Worm (Caenorhabditis elegans) whole organism, dauer: ENCODE results near the gene pms-2.

Source experiments
- unc-62 ChIP-seq: sonication (generic microtip); optimal IDR thresholded peaks from 2 replicates; lab custom pipeline; 2017; ENCODE audit warnings: missing biosample characterization, missing genetic modification reagents, missing genetic modification characterization

Gene pms-2

ce11 chrV:11535504-11536062 is 34.8 kb downstream of the pms-2 start:
- no peak for TF ChIP-seq unc-62 (GFP tag; lab: Kevin White, UChicago)

- TF ChIP-seq unc-62 (GFP tag; lab: Kevin White, UChicago), result no peak
Observed at ce11 chrV:11534495-11535189, 35.8 kb downstream of the pms-2 start.

DNA sequence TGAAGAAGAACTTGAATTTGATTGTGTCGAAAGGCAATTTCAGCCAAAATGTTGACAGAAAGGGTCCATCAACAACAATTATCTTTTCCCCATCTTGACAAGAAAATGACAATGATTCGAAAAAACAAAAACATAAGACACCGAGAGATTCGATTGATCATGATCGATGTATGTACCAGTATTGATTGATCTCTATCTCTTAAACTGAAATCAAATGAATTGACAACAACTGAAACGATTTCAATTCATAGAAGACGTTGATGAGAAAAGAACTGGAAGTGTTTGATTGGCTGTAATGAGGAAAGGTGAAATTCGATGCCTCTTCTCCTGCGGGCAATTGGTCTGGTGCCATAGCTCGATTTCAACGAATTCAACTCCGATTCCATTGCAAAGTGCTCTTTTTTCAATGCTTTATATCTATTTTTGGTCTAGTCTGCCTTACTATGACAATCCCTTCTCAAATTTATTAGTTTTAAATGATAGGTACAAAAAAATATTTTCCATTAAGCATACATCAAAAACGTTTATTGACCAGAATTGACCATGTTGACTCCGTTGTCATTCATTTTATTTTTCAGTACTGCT is 36.9 kb downstream of the pms-2 start:
- TF ChIP-seq unc-62 (GFP tag; lab: Kevin White, UChicago), result no peak

DNA sequence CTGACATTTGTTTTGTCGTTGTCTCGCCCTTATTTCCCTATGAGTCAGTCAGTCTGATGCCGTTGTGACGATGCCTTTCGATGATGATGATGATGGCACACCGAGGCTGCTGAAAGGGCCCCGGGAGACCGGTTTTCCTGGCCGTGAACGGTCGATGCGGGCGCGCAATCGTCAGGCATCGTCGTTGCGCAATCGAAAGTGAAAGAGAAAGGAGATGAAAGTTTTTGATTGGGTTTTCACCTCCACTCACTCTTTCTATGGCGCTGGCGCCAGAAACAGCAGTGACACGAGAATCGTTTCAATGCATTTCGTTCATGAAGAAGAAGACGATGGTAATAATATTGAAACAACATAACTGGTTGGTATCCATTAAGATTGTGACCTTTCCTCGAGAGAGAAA is 37.4 kb downstream of the pms-2 start:
- TF ChIP-seq unc-62 (GFP tag; lab: Kevin White, UChicago), result no peak

- no peak for TF ChIP-seq unc-62 (GFP tag; lab: Kevin White, UChicago)
Observed at ce11 chrV:11532535-11532853, 37.9 kb downstream of the pms-2 start.

DNA sequence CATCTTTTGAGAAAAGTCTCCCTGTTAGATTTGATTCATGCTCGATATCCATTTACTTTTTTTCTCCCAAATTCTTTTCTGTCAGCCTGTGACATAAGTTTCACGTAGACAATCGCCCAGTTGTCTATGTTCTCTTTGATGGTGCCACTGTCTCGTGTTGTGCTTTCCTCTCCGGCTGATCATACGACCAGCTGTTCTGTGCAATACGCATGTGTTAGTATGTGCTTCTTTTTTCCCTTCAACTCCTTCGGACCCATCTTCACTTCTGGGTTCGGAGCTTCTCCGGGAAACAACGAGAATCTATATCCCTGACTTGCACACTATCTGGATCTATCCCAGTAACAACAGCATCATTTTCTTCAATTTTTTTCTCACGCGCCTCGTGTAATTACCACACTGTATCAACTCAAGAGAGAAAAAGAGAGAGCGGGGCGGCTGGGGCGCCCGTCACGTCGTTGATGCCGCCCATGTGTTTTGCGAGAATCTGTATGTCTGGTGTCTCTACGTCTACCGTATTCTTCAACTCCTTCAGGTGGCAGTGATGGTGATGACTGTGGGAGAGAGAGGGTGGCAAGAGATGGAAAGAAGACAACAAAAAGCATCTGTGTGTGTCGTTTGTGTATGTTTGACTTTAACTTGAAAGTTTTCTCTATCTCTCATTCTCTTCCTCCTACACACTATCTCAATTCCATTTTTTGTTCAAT is 38.4 kb downstream of the pms-2 start:
- TF ChIP-seq unc-62 (GFP tag; lab: Kevin White, UChicago), result no peak

- no peak for TF ChIP-seq unc-62 (GFP tag; lab: Kevin White, UChicago)
Observed at ce11 chrV:11531100-11531499, 39.3 kb downstream of the pms-2 start.

DNA sequence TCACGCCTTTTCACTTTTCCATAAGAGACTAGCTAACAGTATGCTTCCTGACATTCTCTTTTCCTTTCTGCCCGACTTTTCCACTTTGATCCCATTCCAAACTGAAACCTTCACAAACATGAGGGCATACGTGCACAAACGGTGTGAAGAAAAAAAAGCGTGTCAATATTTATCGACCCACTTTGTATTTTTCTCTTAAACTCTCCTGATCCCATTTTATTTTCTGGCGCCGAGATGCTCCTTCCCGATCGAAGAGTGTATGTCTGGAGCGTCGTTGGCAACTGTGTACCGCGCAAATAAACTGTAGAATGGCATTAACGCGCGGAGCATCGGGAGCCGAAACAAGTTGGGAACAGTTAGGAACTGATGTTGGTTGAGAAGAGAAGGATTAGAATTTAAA is 40.9 kb downstream of the pms-2 start:
- TF ChIP-seq unc-62 (GFP tag; lab: Kevin White, UChicago), result no peak

DNA sequence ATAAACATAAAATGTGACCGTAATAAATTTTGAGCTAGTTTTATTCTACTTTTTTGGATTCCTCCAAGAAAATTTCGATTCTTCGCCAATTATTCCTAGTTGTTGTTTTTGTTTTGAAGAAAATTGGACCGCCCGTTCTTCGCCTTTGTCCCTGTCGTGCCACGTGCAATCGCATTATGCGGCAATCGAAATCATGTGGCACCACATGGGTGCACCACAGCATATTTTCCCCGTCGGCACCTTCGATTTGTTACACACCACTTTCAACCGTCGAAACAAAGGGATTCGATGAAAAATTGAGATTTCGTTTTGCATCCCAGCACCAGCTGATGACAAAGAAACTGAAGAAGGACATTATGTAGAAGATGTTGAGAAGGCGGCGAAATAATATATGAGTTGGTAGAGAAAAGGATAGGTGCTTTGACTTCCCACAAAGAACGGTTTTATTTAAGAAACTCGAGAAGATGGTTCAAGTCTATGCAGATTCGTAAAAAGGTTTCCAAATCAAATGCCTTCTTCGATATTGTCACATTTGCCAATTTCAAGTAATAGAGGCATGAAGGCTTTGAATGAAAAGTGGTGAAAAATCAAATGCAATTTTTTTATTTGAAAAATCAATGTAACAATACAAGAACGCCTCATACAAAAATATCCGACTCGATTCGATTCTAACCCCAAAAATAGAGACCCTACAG is 41.6 kb downstream of the pms-2 start:
- TF ChIP-seq unc-62 (GFP tag; lab: Kevin White, UChicago), result no peak

- no peak for TF ChIP-seq unc-62 (GFP tag; lab: Kevin White, UChicago)
Observed at ce11 chrV:11527531-11527930, 42.9 kb downstream of the pms-2 start, which contains the start of gene ccch-1. Gene ccch-1 (plus strand): TSS chrV:11527831.

ce11 chrV:11526927-11527491 is 43.4 kb downstream of the pms-2 start:
- no peak for TF ChIP-seq unc-62 (GFP tag; lab: Kevin White, UChicago)

DNA sequence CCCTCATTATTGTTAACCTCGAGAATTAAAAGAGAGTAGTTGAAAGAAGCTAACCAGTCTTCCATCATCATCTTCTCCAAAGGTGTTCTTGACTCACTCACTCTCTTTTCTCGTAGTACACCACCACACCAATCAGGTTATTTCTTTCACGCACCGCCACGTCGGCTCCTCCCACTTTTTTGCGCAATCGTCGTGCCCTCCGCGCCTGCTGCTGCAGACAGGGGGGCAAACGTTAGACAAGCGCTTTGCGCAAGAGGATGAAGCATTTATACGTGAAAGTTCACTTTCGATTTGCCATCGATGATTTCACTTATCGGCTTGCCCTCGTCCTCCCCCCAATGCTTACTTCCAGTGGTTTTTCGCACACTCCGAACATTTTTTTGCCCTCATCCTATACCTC is 45.1 kb downstream of the pms-2 start:
- no peak for TF ChIP-seq unc-62 (GFP tag; lab: Kevin White, UChicago)

DNA sequence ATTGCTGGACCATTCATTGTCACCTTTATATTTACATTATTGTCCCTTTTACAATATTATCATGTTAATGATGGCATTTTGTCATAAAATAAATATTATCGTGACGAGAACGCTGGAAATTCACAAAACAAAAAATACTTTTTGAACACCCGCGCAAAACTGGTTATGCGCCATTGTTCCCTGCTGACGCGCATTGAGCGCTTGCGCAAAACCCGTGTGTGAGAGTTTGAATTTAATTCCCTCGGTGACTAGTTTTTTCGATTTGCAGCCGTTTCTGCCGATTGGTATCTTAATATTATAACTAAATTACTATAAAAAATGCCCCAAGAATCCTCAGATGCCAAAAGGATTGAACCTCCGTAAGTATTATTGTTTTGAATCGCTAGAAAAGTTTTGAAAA is 49.0 kb downstream of the pms-2 start, which contains the start of gene pafo-1:
Gene pafo-1 (plus strand): TSS at position 256 of the 400 bp plus-strand sequence.
- no peak for TF ChIP-seq unc-62 (GFP tag; lab: Kevin White, UChicago)

- no peak for TF ChIP-seq unc-62 (GFP tag; lab: Kevin White, UChicago)
Observed at ce11 chrV:11520215-11520614, 50.2 kb downstream of the pms-2 start, which contains the start of the genes C55A6.11 and C55A6.7. Gene C55A6.11 (plus strand): TSS chrV:11520515. Gene C55A6.7 (minus strand): TSS chrV:11520530.

- no peak for TF ChIP-seq unc-62 (GFP tag; lab: Kevin White, UChicago)
Observed at ce11 chrV:11517789-11518188, 52.6 kb downstream of the pms-2 start, which contains the start of gene C55A6.4. Gene C55A6.4 (minus strand): TSS chrV:11517889.
